Worm (Caenorhabditis elegans) whole organism, early embryonic: ENCODE measurements around the gene T16G1.4.

ENCODE experiments used
- ama-1 ChIP-seq: fragments of 150-350 bp; optimal IDR thresholded peaks from 2 replicates; lab custom pipeline; 2014
- ceh-36 ChIP-seq: sonication (generic microtip); optimal IDR thresholded peaks from 2 replicates; lab custom pipeline; 2016; ENCODE audit warnings: missing genetic modification characterization, inconsistent platforms, missing compliant biosample characterization
- ets-7 ChIP-seq: sonication (generic microtip); optimal IDR thresholded peaks from 2 replicates; lab custom pipeline; 2016; ENCODE audit warnings: missing genotype, missing genetic modification characterization, missing compliant biosample characterization
- flt-1 ChIP-seq: fragments of 200-800 bp; sonication (Bioruptor generic); IDR thresholded peaks from 2 replicates; pipeline ENCODE4 v1.3.6; 2022; ENCODE audit warnings: missing genetic modification characterization, missing compliant biosample characterization
- hmg-4 ChIP-seq: fragments of 200-800 bp; sonication (Bioruptor generic); optimal IDR thresholded peaks from 2 replicates; lab custom pipeline; 2018; ENCODE audit warnings: mild to moderate bottlenecking, missing genetic modification characterization, missing compliant biosample characterization
- hnd-1 ChIP-seq: sonication (generic microtip); optimal IDR thresholded peaks from 2 replicates; lab custom pipeline; 2016; ENCODE audit warnings: missing genetic modification characterization, missing compliant biosample characterization
- tra-4 ChIP-seq: sonication (generic microtip); optimal IDR thresholded peaks from 2 replicates; lab custom pipeline; 2017; ENCODE audit warnings: missing genetic modification characterization, missing compliant biosample characterization

ce11 chrV:12961085-12961560 lies 19.5 kb upstream of the T16G1.4 start, which contains the start of gene mpst-7:
- TF ChIP-seq ama-1 (lab: Kevin White, UChicago) (no peak), ceh-36 (tag; lab: Kevin White, UChicago) (no peak), ets-7 (no peak), hmg-4 (GFP tag; lab: Kevin White, UChicago) (no peak), tra-4 (tag; lab: Kevin White, UChicago) (no peak), hnd-1 (tag; lab: Kevin White, UChicago) (no peak), flt-1 (no peak)
